Fruit fly (Drosophila melanogaster) whole organism, embryonic: ENCODE measurements around the gene CG15914.

Source experiments
- Awh ChIP-seq: fragments of 200-800 bp; sonication (Bioruptor generic); IDR thresholded peaks from 2 replicates; pipeline ENCODE4, ENCODE4 v1.3.6; 2022; ENCODE audit warnings: missing biosample characterization, missing genetic modification characterization
- BEAF-32 ChIP-seq: fragments of 200-800 bp; sonication (Bioruptor generic); optimal IDR thresholded peaks from 3 replicates; lab custom pipeline; 2017; ENCODE audit warnings: missing biosample characterization, missing genetic modification characterization, mild to moderate bottlenecking, moderate library complexity, missing genetic modification reagents
- Bgb ChIP-seq: fragments of 200-800 bp; sonication (Bioruptor generic); IDR thresholded peaks from 2 replicates; pipeline ENCODE4 v1.3.6; 2022; ENCODE audit warnings: missing biosample characterization, missing genetic modification characterization; ENCODE audit not compliant: partially characterized antibody
- CG1024 ChIP-seq: fragments of 200-800 bp; sonication (Bioruptor generic); IDR thresholded peaks from 2 replicates; pipeline ENCODE4 v1.3.6; 2022; ENCODE audit warnings: missing biosample characterization, missing genetic modification characterization
- CG10366 ChIP-seq: fragments of 200-800 bp; sonication (Bioruptor generic); IDR thresholded peaks from 2 replicates; pipeline ENCODE4 v1.3.6; 2022; ENCODE audit warnings: missing biosample characterization, missing genetic modification characterization
- CG11085 ChIP-seq: fragments of 200-800 bp; sonication (Bioruptor generic); IDR thresholded peaks from 2 replicates; pipeline ENCODE4 v1.3.6; 2022; ENCODE audit warnings: missing biosample characterization, missing genetic modification characterization
- CG12071 ChIP-seq: fragments of 200-800 bp; sonication (Bioruptor generic); optimal IDR thresholded peaks from 3 replicates; lab custom pipeline; 2018; ENCODE audit warnings: missing biosample characterization, mild to moderate bottlenecking, missing genetic modification characterization
- CG12391 ChIP-seq: fragments of 200-800 bp; sonication (Bioruptor generic); optimal IDR thresholded peaks from 3 replicates; lab custom pipeline; 2018; ENCODE audit warnings: missing biosample characterization, mild to moderate bottlenecking, missing genetic modification characterization, moderate library complexity
- CG12659 ChIP-seq: fragments of 200-800 bp; sonication (Bioruptor generic); optimal IDR thresholded peaks from 3 replicates; lab custom pipeline; 2017; ENCODE audit warnings: mild to moderate bottlenecking, missing biosample characterization, missing genetic modification reagents, missing genetic modification characterization
- CG13287 ChIP-seq: fragments of 200-800 bp; sonication (Bioruptor generic); IDR thresholded peaks from 2 replicates; pipeline ENCODE4 v1.3.6; 2022; ENCODE audit warnings: missing biosample characterization, missing genetic modification characterization; ENCODE audit not compliant: partially characterized antibody
- CG13775 ChIP-seq: fragments of 200-800 bp; sonication (Bioruptor generic); optimal IDR thresholded peaks from 3 replicates; lab custom pipeline; 2017; ENCODE audit warnings: missing biosample characterization, mild to moderate bottlenecking, missing genetic modification characterization
- CG14860 ChIP-seq: fragments of 200-800 bp; sonication (Bioruptor generic); IDR thresholded peaks from 3 replicates; pipeline ENCODE4 v1.3.6; 2022; ENCODE audit warnings: missing biosample characterization, missing genetic modification characterization; ENCODE audit not compliant: partially characterized antibody
- CG16813 ChIP-seq: fragments of 200-800 bp; sonication (Bioruptor generic); IDR thresholded peaks from 3 replicates; pipeline ENCODE4 v1.3.6; 2022; ENCODE audit warnings: missing biosample characterization, missing genetic modification characterization; ENCODE audit not compliant: partially characterized antibody
- CG17186 ChIP-seq: fragments of 200-800 bp; sonication (Bioruptor generic); optimal IDR thresholded peaks from 3 replicates; lab custom pipeline; 2017; ENCODE audit warnings: missing biosample characterization, missing genetic modification reagents, missing genetic modification characterization
- CG2116 ChIP-seq: fragments of 200-800 bp; sonication (Bioruptor generic); optimal IDR thresholded peaks from 3 replicates; lab custom pipeline; 2018; ENCODE audit warnings: missing biosample characterization, mild to moderate bottlenecking, missing genetic modification characterization
- CG2129 ChIP-seq: fragments of 200-800 bp; sonication (Bioruptor generic); IDR thresholded peaks from 2 replicates; pipeline ENCODE4 v1.3.6; 2022; ENCODE audit warnings: missing biosample characterization, missing genetic modification characterization; ENCODE audit not compliant: partially characterized antibody
- CG2712 ChIP-seq: fragments of 200-800 bp; optimal IDR thresholded peaks from 3 replicates; lab custom pipeline; 2019; ENCODE audit warnings: missing biosample characterization, mild to moderate bottlenecking, missing genetic modification characterization, moderate library complexity
- CG6791 ChIP-seq: fragments of 200-800 bp; sonication (Bioruptor generic); IDR thresholded peaks from 3 replicates; pipeline ENCODE4 v1.3.6; 2022; ENCODE audit warnings: missing biosample characterization, missing genetic modification characterization; ENCODE audit not compliant: partially characterized antibody
- CG7357 ChIP-seq: fragments of 200-800 bp; sonication (Bioruptor generic); IDR thresholded peaks from 3 replicates; pipeline ENCODE4 v1.3.6; 2022; ENCODE audit warnings: missing biosample characterization, missing genetic modification characterization
- CG9932 ChIP-seq: fragments of 200-800 bp; sonication (Bioruptor generic); IDR thresholded peaks from 2 replicates; pipeline ENCODE4 v1.3.6; 2022; ENCODE audit warnings: missing biosample characterization, missing genetic modification characterization
- Deaf1 ChIP-seq: fragments of 200-800 bp; optimal IDR thresholded peaks from 3 replicates; lab custom pipeline; 2019; ENCODE audit warnings: missing biosample characterization, mild to moderate bottlenecking, missing genetic modification characterization, moderate library complexity
- Dll ChIP-seq: fragments of 200-800 bp; sonication (Bioruptor generic); IDR thresholded peaks from 4 replicates; pipeline ENCODE4 v1.3.6; 2022; ENCODE audit warnings: missing biosample characterization, missing genetic modification characterization; ENCODE audit not compliant: partially characterized antibody
- Dref ChIP-seq: fragments of 200-800 bp; sonication (Bioruptor generic); IDR thresholded peaks from 2 replicates; pipeline ENCODE4 v1.3.6; 2022; ENCODE audit warnings: missing biosample characterization, missing genetic modification characterization
- E2f2 ChIP-seq: fragments of 200-800 bp; sonication (Bioruptor generic); IDR thresholded peaks from 2 replicates; pipeline ENCODE4 v1.3.6; 2022; ENCODE audit warnings: missing biosample characterization, missing genetic modification characterization
- Jarid2 ChIP-seq: fragments of 200-800 bp; sonication (Bioruptor generic); optimal IDR thresholded peaks from 3 replicates; lab custom pipeline; 2017; ENCODE audit warnings: mild to moderate bottlenecking, missing biosample characterization, missing genetic modification reagents, missing genetic modification characterization
- Lhr ChIP-seq: fragments of 200-800 bp; sonication (Bioruptor generic); optimal IDR thresholded peaks from 3 replicates; lab custom pipeline; 2017; ENCODE audit warnings: mild to moderate bottlenecking, missing biosample characterization, missing genetic modification reagents, missing genetic modification characterization
- MBD-R2 ChIP-seq: fragments of 200-800 bp; sonication (Bioruptor generic); IDR thresholded peaks from 2 replicates; pipeline ENCODE4 v1.3.6; 2022; ENCODE audit warnings: missing biosample characterization, missing genetic modification characterization
- NK7.1 ChIP-seq: fragments of 200-800 bp; sonication (Bioruptor generic); optimal IDR thresholded peaks from 3 replicates; lab custom pipeline; 2016; ENCODE audit warnings: missing biosample characterization, missing genetic modification characterization
- Pdp1 ChIP-seq, 2 experiments: fragments of 200-800 bp; sonication (Bioruptor generic); optimal IDR thresholded peaks; 3 replicates each; lab custom pipeline; 2016; ENCODE audit warnings: missing biosample characterization in 2 of 2, missing genetic modification characterization in 2 of 2, mild to moderate bottlenecking in 1 of 2, moderate library complexity in 1 of 2
- Ptx1 ChIP-seq: fragments of 200-800 bp; sonication (Bioruptor generic); IDR thresholded peaks from 2 replicates; pipeline ENCODE4 v1.3.6; 2022; ENCODE audit warnings: missing biosample characterization, missing genetic modification characterization
- Rfx ChIP-seq: fragments of 200-800 bp; sonication (Bioruptor generic); IDR thresholded peaks from 2 replicates; pipeline ENCODE4 v1.3.6; 2022; ENCODE audit warnings: missing biosample characterization, missing genetic modification characterization
- Sry-δ ChIP-seq: fragments of 200-800 bp; sonication (Bioruptor generic); optimal IDR thresholded peaks from 2 replicates; lab custom pipeline; 2016; ENCODE audit warnings: missing biosample characterization, missing genetic modification characterization
- Vsx1 ChIP-seq: fragments of 200-800 bp; sonication (Bioruptor generic); optimal IDR thresholded peaks from 2 replicates; lab custom pipeline; 2017; ENCODE audit warnings: missing biosample characterization, mild to moderate bottlenecking, missing genetic modification characterization, missing genetic modification reagents
- ato ChIP-seq: fragments of 200-800 bp; sonication (Bioruptor generic); IDR thresholded peaks from 2 replicates; pipeline ENCODE4 v1.3.6; 2022; ENCODE audit warnings: missing biosample characterization, missing genetic modification characterization; ENCODE audit not compliant: partially characterized antibody
- chinmo ChIP-seq: fragments of 200-800 bp; sonication (Bioruptor generic); IDR thresholded peaks from 4 replicates; pipeline ENCODE4 v1.3.6; 2022; ENCODE audit warnings: missing biosample characterization, missing genetic modification characterization; ENCODE audit not compliant: partially characterized antibody
- gcm2 ChIP-seq: fragments of 200-800 bp; sonication (Bioruptor generic); optimal IDR thresholded peaks from 2 replicates; lab custom pipeline; 2016; ENCODE audit warnings: missing biosample characterization, missing genetic modification characterization
- gsb ChIP-seq: fragments of 200-800 bp; sonication (Bioruptor generic); IDR thresholded peaks from 2 replicates; pipeline ENCODE4 v1.3.6; 2022; ENCODE audit warnings: missing biosample characterization, missing genetic modification characterization
- hbn ChIP-seq: fragments of 200-800 bp; sonication (Bioruptor generic); IDR thresholded peaks from 2 replicates; pipeline ENCODE4 v1.3.6; 2022; ENCODE audit warnings: missing biosample characterization, missing genetic modification characterization; ENCODE audit not compliant: partially characterized antibody
- inv ChIP-seq: fragments of 200-800 bp; sonication (Bioruptor generic); IDR thresholded peaks from 2 replicates; pipeline ENCODE4 v1.3.6; 2022; ENCODE audit warnings: missing biosample characterization, missing genetic modification characterization; ENCODE audit not compliant: partially characterized antibody
- luna ChIP-seq: fragments of 200-800 bp; sonication (Bioruptor generic); optimal IDR thresholded peaks from 2 replicates; lab custom pipeline; 2016; ENCODE audit warnings: missing biosample characterization, missing genetic modification characterization
- nerfin-1 ChIP-seq: fragments of 200-800 bp; sonication (Bioruptor generic); optimal IDR thresholded peaks from 3 replicates; lab custom pipeline; 2019; ENCODE audit warnings: missing biosample characterization, mild to moderate bottlenecking, missing genetic modification characterization, moderate library complexity
- phol ChIP-seq: fragments of 200-800 bp; sonication (Bioruptor generic); optimal IDR thresholded peaks from 3 replicates; lab custom pipeline; 2018; ENCODE audit warnings: missing biosample characterization, mild to moderate bottlenecking, missing genetic modification characterization, moderate library complexity
- prd ChIP-seq, 3 experiments: fragments of >200 bp in 2 of 3; fragments of 200-800 bp in 1 of 3; sonication (Bioruptor generic) in 1 of 3; optimal IDR thresholded peaks in 2 of 3; IDR thresholded peaks in 1 of 3; 2 replicates in 2 of 3; 3 replicates in 1 of 3; pipeline versions ENCODE4 v1.3.6 to Lab custom; 2017 to 2022; ENCODE audit warnings: missing biosample characterization in 1 of 3, missing genetic modification characterization in 1 of 3
- rib ChIP-seq: fragments of 200-800 bp; sonication (Bioruptor generic); IDR thresholded peaks from 2 replicates; pipeline ENCODE4 v1.3.6; 2022; ENCODE audit warnings: missing biosample characterization, missing genetic modification characterization
- sd ChIP-seq: fragments of 200-800 bp; sonication (Bioruptor generic); optimal IDR thresholded peaks from 3 replicates; lab custom pipeline; 2018; ENCODE audit warnings: missing biosample characterization, mild to moderate bottlenecking, missing genetic modification characterization, moderate library complexity
- sens ChIP-seq: fragments of 200-800 bp; sonication (Bioruptor generic); peaks from one replicate; lab custom pipeline; 2016; ENCODE audit warnings: missing biosample characterization, missing genetic modification characterization
- tna ChIP-seq: fragments of 200-800 bp; sonication (Bioruptor generic); IDR thresholded peaks from 2 replicates; pipeline ENCODE4 v1.3.6; 2022; ENCODE audit warnings: missing biosample characterization, missing genetic modification characterization; ENCODE audit not compliant: partially characterized antibody
- unc-4 ChIP-seq: fragments of 200-800 bp; sonication (Bioruptor generic); IDR thresholded peaks from 2 replicates; pipeline ENCODE4 v1.3.6; 2022; ENCODE audit warnings: missing biosample characterization, missing genetic modification characterization; ENCODE audit not compliant: partially characterized antibody

Gene CG15914

DNA sequence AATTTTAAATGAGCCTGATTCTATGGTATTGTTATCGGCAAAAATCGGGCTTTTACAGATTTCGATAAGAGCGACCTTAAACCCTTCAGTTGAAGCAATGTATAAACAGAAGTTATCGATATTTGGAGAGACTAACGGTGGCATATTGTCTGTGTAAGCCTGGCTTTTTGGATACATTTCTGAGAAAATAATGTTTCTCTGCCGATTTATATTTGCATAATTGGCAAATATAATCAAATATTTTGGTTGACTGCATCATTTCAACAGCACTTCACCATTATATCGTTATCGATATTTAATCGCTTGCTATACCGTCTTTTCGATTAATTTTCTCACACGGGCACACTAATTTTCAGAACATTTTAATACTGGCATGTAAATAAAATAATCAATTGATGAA lies 16.6 kb downstream of the CG15914 start, which contains the start of gene CG16952 (continued):
- TF ChIP-seq Deaf1: no peak
- peak; percentile 11 for TF ChIP-seq CG13775 (GFP tag; lab: Kevin White, UChicago)
- peak; percentile 94 for TF ChIP-seq Dll (GFP tag; lab: Robert Waterston, UW)
- 0 out of 2 replicates have a peak, but pooled peaks have one; percentile 20 for TF ChIP-seq MBD-R2 (GFP tag; lab: Robert Waterston, UW)
- TF ChIP-seq CG13287 (GFP tag; lab: Robert Waterston, UW): peak; percentile 91
- peak; percentile 91 for TF ChIP-seq BEAF-32 (GFP tag; lab: Kevin White, UChicago)
- TF ChIP-seq sd (tag; lab: Kevin White, UChicago): peak; percentile 2
- no peak for TF ChIP-seq CG10366 (GFP tag; lab: Robert Waterston, UW)
- peak; percentile 69 for TF ChIP-seq Dref (GFP tag; lab: Robert Waterston, UW)
- TF ChIP-seq CG17186 (GFP tag; lab: Kevin White, UChicago): peak; percentile 31
- TF ChIP-seq rib (GFP tag; lab: Robert Waterston, UW): no peak
- peak; percentile 6 for TF ChIP-seq CG12391 (tag; lab: Kevin White, UChicago)
- peak; percentile 93 for TF ChIP-seq CG16813 (GFP tag; lab: Robert Waterston, UW)
- peak; percentile 93 for TF ChIP-seq CG14860
- TF ChIP-seq Rfx (GFP tag; lab: Robert Waterston, UW): 0 out of 2 replicates have a peak, but pooled peaks have one; percentile 17
- no peak for TF ChIP-seq Awh (GFP tag; lab: Robert Waterston, UW)
- peak; percentile 64 for TF ChIP-seq sens (GFP tag; lab: Kevin White, UChicago)
- no peak for TF ChIP-seq CG11085 (GFP tag; lab: Robert Waterston, UW)
- peak; percentile 91 for TF ChIP-seq ato (GFP tag; lab: Robert Waterston, UW)
- peak; percentile 96 for TF ChIP-seq CG2116 (GFP tag; lab: Kevin White, UChicago)
- TF ChIP-seq Sry-δ: peak; percentile 83
- TF ChIP-seq CG1024 (GFP tag; lab: Robert Waterston, UW): no peak
- TF ChIP-seq Bgb (GFP tag; lab: Robert Waterston, UW): peak; percentile 83
- TF ChIP-seq CG9932 (GFP tag; lab: Robert Waterston, UW): peak; percentile 40; the same call in 1 of the 2 replicates
- peak; percentile 80 for TF ChIP-seq CG2129 (GFP tag; lab: Robert Waterston, UW)
- no peak for TF ChIP-seq luna (GFP tag; lab: Kevin White, UChicago)
- TF ChIP-seq chinmo: 0 out of 4 replicates have a peak, but pooled peaks have one; percentile 59
- no peak for TF ChIP-seq NK7.1 (GFP tag; lab: Kevin White, UChicago)
- TF ChIP-seq Pdp1 (GFP tag; optimal IDR thresholded peaks at IDR 0.05; lab: Kevin White, UChicago): peak in 1 of 2 experiments; percentile 91
- TF ChIP-seq gsb (GFP tag; lab: Robert Waterston, UW): no peak
- TF ChIP-seq CG6791 (GFP tag; lab: Robert Waterston, UW): peak; percentile 84
- TF ChIP-seq CG12659 (GFP tag; lab: Kevin White, UChicago): peak; percentile 57
- no peak for TF ChIP-seq Vsx1
- TF ChIP-seq tna (GFP tag; lab: Robert Waterston, UW): peak; percentile 93
- TF ChIP-seq CG2712 (tag; lab: Kevin White, UChicago): no peak
- TF ChIP-seq CG12071: no peak
- peak; percentile 4 for TF ChIP-seq Lhr (GFP tag; lab: Kevin White, UChicago)
- TF ChIP-seq CG7357 (GFP tag; lab: Robert Waterston, UW): peak; percentile 64
- peak; percentile 89 for TF ChIP-seq unc-4 (GFP tag; lab: Robert Waterston, UW)
- TF ChIP-seq Jarid2: no peak
- TF ChIP-seq nerfin-1 (tag; lab: Kevin White, UChicago): peak; percentile 56
- TF ChIP-seq E2f2: peak; percentile 65
- TF ChIP-seq prd (optimal IDR thresholded peaks at IDR 0.05; lab: Kevin White, UChicago): no peak
- TF ChIP-seq prd (GFP tag; IDR thresholded peaks at IDR 0.05; lab: Robert Waterston, UW): no peak
- no peak for TF ChIP-seq gcm2 (GFP tag; lab: Kevin White, UChicago)
- TF ChIP-seq inv: peak; percentile 89
- TF ChIP-seq Ptx1: no peak
- TF ChIP-seq hbn: peak; percentile 83
- peak; percentile 51 for TF ChIP-seq phol (tag; lab: Kevin White, UChicago)
